Worm (Caenorhabditis elegans): Measurements from ENCODE around the gene T07G12.5.

T07G12.5 gene

ce11 chrIV:10503750-10504232, 41.1 kb downstream of the T07G12.5 start (continued):
- TF ChIP-seq zip-11 (GFP tag; IDR thresholded peaks at IDR 0.05) (no peak), fkh-10 (GFP tag; optimal IDR thresholded peaks at IDR 0.05) (peak; percentile 47), nhr-11 (tag; optimal IDR thresholded peaks at IDR 0.05) (peak; percentile 90), hlh-11 (tag; optimal IDR thresholded peaks at IDR 0.05) (peak; percentile 73), ZK337.2 (GFP tag; IDR thresholded peaks at IDR 0.05) (no peak), rbr-2 (tag; optimal IDR thresholded peaks at IDR 0.05) (peak; percentile 74), ceh-82 (tag; optimal IDR thresholded peaks at IDR 0.05) (no peak), nhr-41 (GFP tag; IDR thresholded peaks at IDR 0.05) (no peak), nhr-77 (tag; optimal IDR thresholded peaks at IDR 0.05) (peak; percentile 35), unc-62 (GFP tag; optimal IDR thresholded peaks at IDR 0.05 in 1 of 2) (peak in 1 of 2 experiments; percentile 82), unc-62 (tag; optimal IDR thresholded peaks at IDR 0.05) (no peak), snpc-1.2 (GFP tag; IDR thresholded peaks at IDR 0.05) (0 out of 2 replicates have a peak, but pooled peaks have one; percentile 28), madf-9 (GFP tag; conservative IDR thresholded peaks at IDR 0.05) (0 out of 2 replicates have a peak, but pooled peaks have one; percentile 40), egl-27 (tag; optimal IDR thresholded peaks at IDR 0.05) (no peak), lin-15B (tag; optimal IDR thresholded peaks at IDR 0.05) (no peak), mxl-2 (GFP tag; conservative IDR thresholded peaks at IDR 0.05) (no peak), nhr-237 (tag; optimal IDR thresholded peaks at IDR 0.05) (no peak), F44E2.7 (GFP tag; IDR thresholded peaks at IDR 0.05) (no peak), madf-5 (GFP tag; IDR thresholded peaks at IDR 0.05) (no peak), snpc-4 (tag; optimal IDR thresholded peaks at IDR 0.05) (no peak), D1046.2 (GFP tag; IDR thresholded peaks at IDR 0.05) (no peak), T20F7.1 (GFP tag; optimal IDR thresholded peaks at IDR 0.05) (no peak), tra-1 (GFP tag; IDR thresholded peaks at IDR 0.05) (0 out of 2 replicates have a peak, but pooled peaks have one; percentile 14), ceh-28 (tag; optimal IDR thresholded peaks at IDR 0.05) (peak; percentile 70), aha-1 (tag) (peak; percentile 83), spr-3 (GFP tag; optimal IDR thresholded peaks at IDR 0.05) (no peak), ztf-7 (tag; optimal IDR thresholded peaks at IDR 0.05) (no peak), duxl-1 (tag; optimal IDR thresholded peaks at IDR 0.05; ENCODE audit: poor library complexity) (no peak), dpl-1 (GFP tag; optimal IDR thresholded peaks at IDR 0.05) (no peak), sdz-12 (GFP tag; optimal IDR thresholded peaks at IDR 0.05) (no peak), Y5F2A.4 (GFP tag; optimal IDR thresholded peaks at IDR 0.05) (no peak), ceh-20 (GFP tag; IDR thresholded peaks at IDR 0.05) (no peak), F10B5.3 (tag; optimal IDR thresholded peaks at IDR 0.05) (no peak), spr-1 (tag; optimal IDR thresholded peaks at IDR 0.05) (peak; percentile 3), Y105C5A.15 (GFP tag; IDR thresholded peaks at IDR 0.05) (no peak)

ce11 chrIV:10502345-10502744, 42.6 kb downstream of the T07G12.5 start:
- TF ChIP-seq dpl-1 (GFP tag; optimal IDR thresholded peaks at IDR 0.05) (no peak), dmd-9 (GFP tag; IDR thresholded peaks at IDR 0.05) (no peak), snpc-4 (tag; optimal IDR thresholded peaks at IDR 0.05) (no peak), set-16 (GFP tag; IDR thresholded peaks at IDR 0.05) (no peak), saeg-2 (GFP tag; IDR thresholded peaks at IDR 0.05) (no peak), F26F4.8 (GFP tag; conservative IDR thresholded peaks at IDR 0.05) (no peak), vab-7 (GFP tag; IDR thresholded peaks at IDR 0.05) (no peak), ceh-32 (tag; optimal IDR thresholded peaks at IDR 0.05; ENCODE audit: poor library complexity) (no peak), duxl-1 (tag; optimal IDR thresholded peaks at IDR 0.05; ENCODE audit: poor library complexity) (no peak), ces-1 (GFP tag; optimal IDR thresholded peaks at IDR 0.05) (no peak), hif-1 (tag; optimal IDR thresholded peaks at IDR 0.05) (peak in 1 of 2 experiments; percentile 84), lin-15B (tag; optimal IDR thresholded peaks at IDR 0.05) (no peak), nhr-25 (tag; optimal IDR thresholded peaks at IDR 0.05; ENCODE audit: borderline replicate concordance, insufficient read depth) (no peak), rbr-2 (tag; optimal IDR thresholded peaks at IDR 0.05) (no peak), ceh-20 (GFP tag; IDR thresholded peaks at IDR 0.05) (no peak), tra-1 (GFP tag; IDR thresholded peaks at IDR 0.05) (0 out of 2 replicates have a peak, but pooled peaks have one; percentile 57), hlh-11 (tag; optimal IDR thresholded peaks at IDR 0.05) (peak; percentile 96), egl-27 (tag; optimal IDR thresholded peaks at IDR 0.05) (no peak), nhr-11 (tag; optimal IDR thresholded peaks at IDR 0.05) (peak; percentile 64), madf-9 (GFP tag; conservative IDR thresholded peaks at IDR 0.05) (no peak), Y75B8A.6 (GFP tag; IDR thresholded peaks at IDR 0.05) (no peak), unc-39 (tag; optimal IDR thresholded peaks at IDR 0.05) (no peak), dve-1 (tag; optimal IDR thresholded peaks at IDR 0.05; ENCODE audit: insufficient read depth) (peak; percentile 95), F37D6.2 (tag; optimal IDR thresholded peaks at IDR 0.05) (no peak), nhr-6 (tag; optimal IDR thresholded peaks at IDR 0.05) (peak; percentile 77), jun-1 (tag; optimal IDR thresholded peaks at IDR 0.05) (no peak)

All from whole organism, L4 larva.